Worm (Caenorhabditis elegans): Measurements from ENCODE around the gene fbxa-98.

ce11 chrIV:13623533-13623932 lies 9.7 kb upstream of the fbxa-98 start, which contains the start of gene C08F11.1:
- TF ChIP-seq ztf-23 (GFP tag; IDR thresholded peaks at IDR 0.05) (no peak), tab-1 (GFP tag; IDR thresholded peaks at IDR 0.05) (no peak), T22C8.4 (GFP tag; IDR thresholded peaks at IDR 0.05) (no peak), flt-1 (GFP tag; IDR thresholded peaks at IDR 0.05) (no peak), cog-1 (tag; optimal IDR thresholded peaks at IDR 0.05) (no peak), klf-2 (GFP tag; conservative IDR thresholded peaks at IDR 0.05) (no peak), ztf-29 (GFP tag; IDR thresholded peaks at IDR 0.05) (no peak), ref-1 (GFP tag; conservative IDR thresholded peaks at IDR 0.05) (no peak)
